Worm (Caenorhabditis elegans): ENCODE measurements around the gene Y46G5A.28.

DNA sequence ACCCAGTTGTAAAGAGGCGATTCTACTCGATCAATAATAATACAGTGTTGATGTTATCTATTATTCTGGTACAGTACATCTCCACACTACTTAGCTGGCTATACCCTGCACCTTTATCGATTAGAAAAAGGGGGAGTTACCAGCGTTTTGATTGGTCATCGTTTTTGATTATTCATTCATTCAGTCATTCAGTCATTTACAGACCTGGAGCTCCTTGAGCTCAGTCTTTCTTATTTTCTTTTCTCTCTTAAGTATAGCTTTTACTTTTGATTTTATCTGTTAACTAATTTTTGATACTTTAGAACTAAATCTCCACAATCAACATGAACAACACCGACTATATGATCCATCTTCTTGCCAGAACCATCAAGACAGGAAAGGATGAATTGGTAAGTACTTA is at the start of gene Y46G5A.28:
- TF ChIP-seq unc-62 (GFP tag; optimal IDR thresholded peaks at IDR 0.05) (no peak), fos-1 (tag; optimal IDR thresholded peaks at IDR 0.05) (no peak), nhr-12 (tag; optimal IDR thresholded peaks at IDR 0.05) (no peak), fkh-10 (GFP tag; optimal IDR thresholded peaks at IDR 0.05) (no peak), snpc-4 (tag; optimal IDR thresholded peaks at IDR 0.05) (no peak)

All from whole organism, L3 larva.